Fruit fly (Drosophila melanogaster): ENCODE measurements around the gene snf.

snf gene

DNA sequence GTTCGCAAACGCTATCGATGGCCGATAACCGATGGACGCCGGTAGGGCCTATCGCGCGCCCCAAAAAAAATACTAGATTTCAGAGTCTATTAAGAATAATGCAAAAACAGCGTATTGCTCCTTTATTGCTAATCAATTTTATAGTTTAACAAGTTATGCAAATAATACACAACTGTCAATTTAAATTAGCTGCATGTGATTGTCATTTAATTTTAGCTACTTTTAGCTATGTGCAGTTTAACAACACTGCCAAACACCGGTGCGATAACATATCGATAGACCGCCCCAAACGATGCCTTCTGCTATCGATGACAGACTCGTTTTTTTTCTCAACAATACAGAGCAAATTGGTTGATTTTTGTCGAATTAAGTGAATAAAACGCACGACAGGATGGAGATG lies at the start of gene snf, which contains the start of gene Cdk7 (continued):
- TF ChIP-seq phol (tag; optimal IDR thresholded peaks at IDR 0.05) = peak; percentile 60
- peak; percentile 29 for TF ChIP-seq Hmr (GFP tag; optimal IDR thresholded peaks at IDR 0.05)
- TF ChIP-seq ftz-f1 (GFP tag; optimal IDR thresholded peaks at IDR 0.05) = peak; percentile 25
- peak; percentile 45 for TF ChIP-seq CG4617 (GFP tag; optimal IDR thresholded peaks at IDR 0.05; ENCODE audit: borderline replicate concordance)
- peak; percentile 45 for TF ChIP-seq CG8944 (GFP tag; optimal IDR thresholded peaks at IDR 0.05)
- TF ChIP-seq bsh (GFP tag; optimal IDR thresholded peaks at IDR 0.05) = peak in 1 of 2 experiments; percentile 2
- TF ChIP-seq Spps (tag; optimal IDR thresholded peaks at IDR 0.05) = no peak
- TF ChIP-seq cg (GFP tag; optimal IDR thresholded peaks at IDR 0.05) = no peak
- TF ChIP-seq CG2116 (GFP tag; optimal IDR thresholded peaks at IDR 0.05) = peak; percentile 88
- TF ChIP-seq bab2 (GFP tag; optimal IDR thresholded peaks at IDR 0.05) = peak; percentile 57
- TF ChIP-seq p53 (GFP tag; optimal IDR thresholded peaks at IDR 0.05) = peak; percentile 4
- peak; percentile 9 for TF ChIP-seq CG18599 (GFP tag; optimal IDR thresholded peaks at IDR 0.05)
- TF ChIP-seq CG33213 (GFP tag; optimal IDR thresholded peaks at IDR 0.05) = peak; percentile 60
- TF ChIP-seq CG2120 (GFP tag; optimal IDR thresholded peaks at IDR 0.05) = peak; percentile 63
- peak; percentile 82 for TF ChIP-seq inv (GFP tag; IDR thresholded peaks at IDR 0.05; ENCODE audit: partially characterized antibody)
- TF ChIP-seq Dll (GFP tag; IDR thresholded peaks at IDR 0.05; ENCODE audit: partially characterized antibody) = peak; percentile 92
- TF ChIP-seq dm (GFP tag; optimal IDR thresholded peaks at IDR 0.05) = peak; percentile 58
- TF ChIP-seq CG9932 (GFP tag; IDR thresholded peaks at IDR 0.05) = peak; percentile 56
- TF ChIP-seq CG9215 (GFP tag; IDR thresholded peaks at IDR 0.05) = peak; percentile 32; the same call in 1 of the 2 replicates
- TF ChIP-seq CG12659 (GFP tag; optimal IDR thresholded peaks at IDR 0.05) = peak; percentile 66
- TF ChIP-seq Bdp1 (GFP tag; optimal IDR thresholded peaks at IDR 0.05) = no peak
- no peak for TF ChIP-seq Stat92E (GFP tag; optimal IDR thresholded peaks at IDR 0.05)
- TF ChIP-seq grau (tag; optimal IDR thresholded peaks at IDR 0.05) = peak; percentile 33
- peak; percentile 52 for TF ChIP-seq zfh2 (GFP tag; optimal IDR thresholded peaks at IDR 0.05)
- TF ChIP-seq CG18011 (GFP tag; optimal IDR thresholded peaks at IDR 0.05) = peak; percentile 5
- no peak for TF ChIP-seq Hr39 (optimal IDR thresholded peaks at IDR 0.05)
- peak; percentile 91 for TF ChIP-seq Dref (GFP tag; IDR thresholded peaks at IDR 0.05)
- peak; percentile 8 for TF ChIP-seq CG4282 (GFP tag; optimal IDR thresholded peaks at IDR 0.05)
- TF ChIP-seq onecut (GFP tag; IDR thresholded peaks at IDR 0.05) = no peak
- TF ChIP-seq CG34422 (GFP tag; IDR thresholded peaks at IDR 0.05) = 0 out of 3 replicates have a peak, but pooled peaks have one; percentile 67
- 0 out of 2 replicates have a peak, but pooled peaks have one; percentile 11 for TF ChIP-seq CG10366 (GFP tag; IDR thresholded peaks at IDR 0.05)
- TF ChIP-seq Xbp1 (GFP tag; optimal IDR thresholded peaks at IDR 0.05) = peak; percentile 56
- TF ChIP-seq CG16863 (GFP tag; optimal IDR thresholded peaks at IDR 0.05) = peak; percentile 78
- TF ChIP-seq CG8089 (GFP tag; optimal IDR thresholded peaks at IDR 0.05) = no peak
- no peak for TF ChIP-seq Gsc (GFP tag; IDR thresholded peaks at IDR 0.05)
- peak; percentile 78 for TF ChIP-seq amos (GFP tag; IDR thresholded peaks at IDR 0.05; ENCODE audit: partially characterized antibody)
- TF ChIP-seq cad (GFP tag; optimal IDR thresholded peaks at IDR 0.05) = no peak
- TF ChIP-seq aop (GFP tag; IDR thresholded peaks at IDR 0.05) = no peak
- peak; percentile 95 for TF ChIP-seq Sin3A (optimal IDR thresholded peaks at IDR 0.05)
- peak; percentile 42 for TF ChIP-seq her (GFP tag; optimal IDR thresholded peaks at IDR 0.05)
- TF ChIP-seq CHES-1-like (GFP tag; optimal IDR thresholded peaks at IDR 0.05) = peak; percentile 56
- peak; percentile 49 for TF ChIP-seq HmgZ (tag; optimal IDR thresholded peaks at IDR 0.05)
- no peak for TF ChIP-seq stc (GFP tag; IDR thresholded peaks at IDR 0.05)
- TF ChIP-seq Dbx (GFP tag; IDR thresholded peaks at IDR 0.05) = peak; percentile 63; the same call in 2 of the 3 replicates
- TF ChIP-seq mam (GFP tag; optimal IDR thresholded peaks at IDR 0.05) = peak; percentile 70
- no peak for TF ChIP-seq CG4854 (GFP tag; optimal IDR thresholded peaks at IDR 0.05)
- TF ChIP-seq HLH3B (GFP tag; IDR thresholded peaks at IDR 0.05) = 0 out of 2 replicates have a peak, but pooled peaks have one; percentile 15
- TF ChIP-seq Dad (GFP tag; optimal IDR thresholded peaks at IDR 0.05) = peak; percentile 14
- TF ChIP-seq CG17829 (tag; optimal IDR thresholded peaks at IDR 0.05) = peak; percentile 24
- TF ChIP-seq CG11695 (GFP tag; IDR thresholded peaks at IDR 0.05) = no peak
- TF ChIP-seq CG15601 (tag; optimal IDR thresholded peaks at IDR 0.05) = peak; percentile 20

All from whole organism, embryonic.